Worm (Caenorhabditis elegans) whole organism, late embryonic: ENCODE measurements around the gene T15B7.14.
A peak's percentile ranks its signal among the peaks of the same experiment; 100 is the strongest.

Experiments used
- C38D4.7 ChIP-seq: fragments of 200-800 bp; sonication (Bioruptor generic); optimal IDR thresholded peaks from 2 replicates; lab custom pipeline; 2018; ENCODE audit warnings: mild to moderate bottlenecking, missing genetic modification characterization, moderate library complexity, missing compliant biosample characterization
- F13H6.1 ChIP-seq: sonication (generic microtip); optimal IDR thresholded peaks from 2 replicates; lab custom pipeline; 2016; ENCODE audit warnings: missing genetic modification characterization, missing compliant biosample characterization
- K02D7.2 ChIP-seq: sonication (generic microtip); optimal IDR thresholded peaks from 2 replicates; lab custom pipeline; 2017; ENCODE audit warnings: mild to moderate bottlenecking, missing genetic modification characterization, missing compliant biosample characterization
- K09A11.1 ChIP-seq: sonication (generic microtip); optimal IDR thresholded peaks from 2 replicates; lab custom pipeline; 2017; ENCODE audit warnings: antibody characterized with exemption, mild to moderate bottlenecking, missing genetic modification characterization, missing compliant biosample characterization; ENCODE audit not compliant: insufficient read depth
- T23F11.4 ChIP-seq: fragments of 200-800 bp; sonication (Bioruptor generic); optimal IDR thresholded peaks from 2 replicates; lab custom pipeline; 2018; ENCODE audit warnings: mild to moderate bottlenecking, missing genetic modification characterization, missing compliant biosample characterization
- ceh-19 ChIP-seq: fragments of 200-800 bp; sonication (Bioruptor generic); optimal IDR thresholded peaks from 2 replicates; lab custom pipeline; 2018; ENCODE audit warnings: mild to moderate bottlenecking, missing genetic modification characterization, missing compliant biosample characterization
- ceh-2 ChIP-seq: sonication (generic microtip); optimal IDR thresholded peaks from 2 replicates; lab custom pipeline; 2016; ENCODE audit warnings: missing genotype, missing genetic modification characterization, missing compliant biosample characterization
- ceh-24 ChIP-seq: sonication (generic microtip); optimal IDR thresholded peaks from 2 replicates; lab custom pipeline; 2016; ENCODE audit warnings: mild to moderate bottlenecking, missing genetic modification characterization, missing compliant biosample characterization
- ceh-45 ChIP-seq: fragments of 200-800 bp; sonication (Bioruptor generic); IDR thresholded peaks from 2 replicates; pipeline ENCODE4 v1.3.6; 2022; ENCODE audit warnings: missing genetic modification reagents, missing genetic modification characterization, missing compliant biosample characterization
- ceh-48 ChIP-seq: sonication (generic microtip); optimal IDR thresholded peaks from 2 replicates; lab custom pipeline; 2016; ENCODE audit warnings: missing genetic modification characterization, inconsistent platforms, missing compliant biosample characterization
- che-1 ChIP-seq: sonication (generic microtip); optimal IDR thresholded peaks from 2 replicates; lab custom pipeline; 2016; ENCODE audit warnings: mild to moderate bottlenecking, missing genetic modification characterization, missing compliant biosample characterization
- dmd-4 ChIP-seq: sonication (generic microtip); optimal IDR thresholded peaks from 2 replicates; lab custom pipeline; 2016; ENCODE audit warnings: borderline replicate concordance, missing genetic modification characterization, missing compliant biosample characterization
- elt-2 ChIP-seq: sonication (generic microtip); optimal IDR thresholded peaks from 2 replicates; lab custom pipeline; 2016; ENCODE audit warnings: missing genetic modification reagents, missing genetic modification characterization, missing compliant biosample characterization
- elt-4 ChIP-seq: sonication (generic microtip); optimal IDR thresholded peaks from 2 replicates; lab custom pipeline; 2016; ENCODE audit warnings: missing genetic modification characterization, missing compliant biosample characterization
- ets-4 ChIP-seq: sonication (generic microtip); optimal IDR thresholded peaks from 2 replicates; lab custom pipeline; 2016; ENCODE audit warnings: missing genetic modification characterization, missing compliant biosample characterization
- fax-1 ChIP-seq: sonication (generic microtip); optimal IDR thresholded peaks from 2 replicates; lab custom pipeline; 2016; ENCODE audit warnings: missing genotype, missing genetic modification characterization, missing compliant biosample characterization
- nhr-232 ChIP-seq: sonication (generic microtip); optimal IDR thresholded peaks from 2 replicates; lab custom pipeline; 2016; ENCODE audit warnings: missing genetic modification characterization, missing compliant biosample characterization
- npax-4 ChIP-seq: sonication (generic microtip); optimal IDR thresholded peaks from 2 replicates; lab custom pipeline; 2016; ENCODE audit warnings: missing genetic modification characterization, missing compliant biosample characterization
- odd-2 ChIP-seq: sonication (generic microtip); optimal IDR thresholded peaks from 2 replicates; lab custom pipeline; 2017; ENCODE audit warnings: antibody characterized with exemption, mild to moderate bottlenecking, missing genetic modification characterization, missing compliant biosample characterization
- pag-3 ChIP-seq: sonication (generic microtip); optimal IDR thresholded peaks from 2 replicates; lab custom pipeline; 2016; ENCODE audit warnings: missing compliant biosample characterization, missing genetic modification characterization, borderline replicate concordance
- pax-1 ChIP-seq: fragments of 150-350 bp; optimal IDR thresholded peaks from 2 replicates; lab custom pipeline; 2014; ENCODE audit warnings: missing biosample characterization, missing genetic modification characterization
- pqm-1 ChIP-seq: sonication (generic microtip); optimal IDR thresholded peaks from 2 replicates; lab custom pipeline; 2016; ENCODE audit warnings: missing genetic modification characterization, missing compliant biosample characterization
- pros-1 ChIP-seq: fragments of 150-350 bp; optimal IDR thresholded peaks from 2 replicates; lab custom pipeline; 2014; ENCODE audit warnings: missing biosample characterization, missing genetic modification reagents, missing genetic modification characterization
- sdc-2 ChIP-seq: sonication (generic microtip); optimal IDR thresholded peaks from 2 replicates; lab custom pipeline; 2016; ENCODE audit warnings: missing genotype, missing genetic modification characterization, missing compliant biosample characterization
- sox-4 ChIP-seq: sonication (generic microtip); optimal IDR thresholded peaks from 2 replicates; lab custom pipeline; 2017; ENCODE audit warnings: mild to moderate bottlenecking, missing genetic modification characterization, inconsistent platforms, missing compliant biosample characterization
- tbx-7 ChIP-seq: sonication (generic microtip); optimal IDR thresholded peaks from 2 replicates; lab custom pipeline; 2016; ENCODE audit warnings: missing genotype, missing genetic modification characterization, missing compliant biosample characterization
- ttx-3 ChIP-seq: sonication (generic microtip); optimal IDR thresholded peaks from 2 replicates; lab custom pipeline; 2016; ENCODE audit warnings: missing genetic modification reagents, missing genetic modification characterization, missing compliant biosample characterization
- unc-42 ChIP-seq: sonication (generic microtip); optimal IDR thresholded peaks from 2 replicates; lab custom pipeline; 2016; ENCODE audit warnings: missing genotype, missing genetic modification characterization, missing compliant biosample characterization

The T15B7.14 gene

DNA sequence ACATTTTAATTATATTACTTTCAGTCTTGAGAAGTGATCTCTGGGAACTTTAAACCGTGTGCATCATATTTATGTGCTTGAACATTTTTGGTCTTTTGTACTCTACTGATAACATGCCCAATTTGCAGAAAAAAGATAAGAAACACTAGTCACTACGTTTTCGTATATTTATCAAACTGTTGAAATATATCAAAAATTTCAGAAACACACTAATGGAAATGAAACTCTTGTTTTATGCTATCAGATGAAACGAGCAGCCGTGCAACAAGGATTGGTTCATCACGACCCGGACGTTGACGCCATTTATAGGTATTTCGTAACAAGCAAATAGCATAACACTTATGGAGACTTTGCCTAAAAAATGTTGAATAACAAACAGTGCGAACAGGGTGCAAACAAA is 11.7 kb downstream of the T15B7.14 start:
- no peak for TF ChIP-seq ets-4 (tag; lab: Kevin White, UChicago)
- peak; percentile 85 for TF ChIP-seq elt-2 (tag; lab: Kevin White, UChicago)

DNA sequence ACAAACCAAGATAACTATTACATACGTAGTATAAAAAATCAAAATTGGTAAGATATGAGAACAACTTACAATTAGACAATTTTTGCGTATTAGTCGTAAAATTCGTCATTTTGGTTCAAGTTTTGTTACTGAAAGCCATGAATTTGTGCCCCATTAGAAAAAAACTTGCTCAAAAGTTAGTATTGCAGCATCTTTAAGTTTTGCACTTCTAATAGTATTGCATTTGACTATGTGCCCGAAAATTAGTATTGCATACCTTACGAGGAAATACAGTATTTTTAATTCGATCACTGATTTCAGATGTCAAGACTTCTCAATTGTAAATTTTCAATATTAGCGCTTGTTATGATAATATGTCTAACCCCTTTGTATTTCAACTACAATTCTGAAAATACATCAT is 13.6 kb downstream of the T15B7.14 start, which contains the start of gene T15B7.8:
T15B7.8 (plus strand) TSS at position 301 of the 400 bp plus-strand sequence.
- TF ChIP-seq C38D4.7, result no peak

DNA sequence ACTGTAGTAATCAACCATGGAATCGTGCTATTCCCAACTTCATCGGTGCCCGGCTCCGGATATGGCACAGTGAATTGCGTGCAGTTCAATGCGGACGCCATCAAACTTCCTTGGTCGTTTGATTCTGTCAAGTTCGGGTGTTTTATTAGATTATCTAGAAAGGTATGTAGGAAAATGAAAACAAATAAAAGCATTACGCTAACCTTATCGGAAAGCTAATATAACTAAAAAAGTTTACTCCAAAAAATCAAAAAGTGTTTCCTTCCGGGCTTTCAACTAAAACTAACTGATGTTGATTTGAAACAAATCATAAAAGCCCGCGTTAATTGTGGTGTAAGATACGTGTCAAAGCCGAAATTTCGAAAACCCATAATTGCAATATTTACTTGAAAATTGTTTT is 15.3 kb downstream of the T15B7.14 start, which contains the start of gene dmsr-13:
dmsr-13 (minus strand) TSS at position 101 of the 400 bp plus-strand sequence.
- TF ChIP-seq sox-4 (tag; lab: Kevin White, UChicago) (no peak), ttx-3 (tag; lab: Kevin White, UChicago) (no peak), K09A11.1 (no peak), fax-1 (tag; lab: Kevin White, UChicago) (no peak), pqm-1 (no peak), elt-4 (no peak), odd-2 (no peak), nhr-232 (tag; lab: Kevin White, UChicago) (no peak), ceh-48 (tag; lab: Kevin White, UChicago) (no peak), unc-42 (tag; lab: Kevin White, UChicago) (no peak), ceh-2 (tag; lab: Kevin White, UChicago) (no peak)
- TF ChIP-seq, all 69 proteins: peak for 0

DNA sequence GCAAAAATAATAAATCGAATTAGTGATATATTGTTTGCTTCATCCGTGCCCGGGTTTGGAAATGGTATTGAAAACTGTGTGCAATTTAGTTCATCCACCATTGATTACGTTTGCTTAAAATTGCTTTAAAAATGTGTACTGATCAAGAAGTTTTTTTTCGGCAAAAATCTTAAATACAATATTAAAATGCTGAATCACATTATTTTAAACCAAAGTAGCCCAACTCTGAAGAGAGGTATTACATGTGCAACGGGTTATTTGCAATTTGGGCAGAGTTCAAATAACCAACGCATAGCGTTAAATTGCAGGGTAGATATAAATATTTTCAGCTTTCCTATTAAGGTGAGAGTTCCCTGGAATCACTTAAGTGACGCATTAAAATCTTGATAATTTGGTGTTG is 18.0 kb downstream of the T15B7.14 start, which contains the start of gene dmsr-14:
dmsr-14 (minus strand) TSS at position 101 of the 400 bp plus-strand sequence.
- no peak for TF ChIP-seq sdc-2 (tag; lab: Kevin White, UChicago)
- no peak for TF ChIP-seq che-1 (tag; lab: Kevin White, UChicago)
- TF ChIP-seq K09A11.1, result no peak
- TF ChIP-seq F13H6.1 (tag; lab: Kevin White, UChicago), result no peak
- TF ChIP-seq T23F11.4, result no peak
- TF ChIP-seq ceh-45 (GFP tag; lab: Robert Waterston, UW), result no peak
- TF ChIP-seq elt-2 (tag; lab: Kevin White, UChicago), result no peak
- TF ChIP-seq, all 69 proteins: peak for 0

DNA sequence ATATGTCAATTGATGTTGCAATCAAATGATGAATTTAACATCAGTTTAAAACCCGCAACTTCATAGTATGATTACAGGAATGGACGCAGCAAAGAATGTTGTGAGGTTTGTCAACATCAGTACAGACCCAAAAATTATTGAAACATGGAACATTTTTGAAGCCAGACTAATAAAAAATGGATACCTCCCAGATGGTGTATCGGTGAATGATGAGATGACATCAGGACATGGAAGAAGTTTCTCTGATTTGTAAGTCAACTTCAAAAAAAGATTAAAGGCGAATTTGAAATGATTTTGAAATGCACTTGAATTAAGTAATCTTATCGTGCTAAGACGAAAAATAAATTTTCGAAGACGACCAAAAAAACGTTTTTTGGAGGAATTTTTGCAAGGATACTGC is 21.3 kb downstream of the T15B7.14 start:
- TF ChIP-seq tbx-7 (tag; lab: Kevin White, UChicago) (no peak), K02D7.2 (tag; lab: Kevin White, UChicago) (no peak), elt-4 (no peak), unc-42 (tag; lab: Kevin White, UChicago) (no peak), pag-3 (tag; lab: Kevin White, UChicago) (no peak), ceh-19 (GFP tag; lab: Kevin White, UChicago) (no peak), dmd-4 (tag; lab: Kevin White, UChicago) (no peak)

DNA sequence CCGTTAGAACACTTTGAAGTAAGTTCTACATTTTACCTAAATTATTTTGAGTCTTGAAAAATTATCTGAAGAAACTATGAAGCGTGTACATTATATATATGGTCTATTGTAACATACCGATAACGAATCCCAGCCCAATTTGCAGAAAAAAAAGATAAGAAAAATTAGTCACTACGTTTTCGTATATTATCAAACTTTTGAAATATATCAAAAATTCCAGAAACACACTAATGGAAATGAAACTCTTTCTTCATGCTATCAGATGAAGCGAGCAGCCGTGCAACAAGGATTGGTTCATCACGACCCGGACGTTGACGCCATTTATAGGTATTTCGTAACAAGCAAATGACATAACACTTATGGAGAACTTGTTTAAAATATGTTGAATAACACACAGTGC is 23.3 kb downstream of the T15B7.14 start:
- no peak for TF ChIP-seq pax-1 (tag; lab: Kevin White, UChicago)
- peak; percentile 53 for TF ChIP-seq elt-2 (tag; lab: Kevin White, UChicago)
- TF ChIP-seq pros-1 (tag; lab: Kevin White, UChicago), result no peak
- TF ChIP-seq K09A11.1, result no peak
- TF ChIP-seq odd-2, result no peak
- TF ChIP-seq ceh-24, result no peak
- TF ChIP-seq npax-4 (tag; lab: Kevin White, UChicago), result no peak

DNA sequence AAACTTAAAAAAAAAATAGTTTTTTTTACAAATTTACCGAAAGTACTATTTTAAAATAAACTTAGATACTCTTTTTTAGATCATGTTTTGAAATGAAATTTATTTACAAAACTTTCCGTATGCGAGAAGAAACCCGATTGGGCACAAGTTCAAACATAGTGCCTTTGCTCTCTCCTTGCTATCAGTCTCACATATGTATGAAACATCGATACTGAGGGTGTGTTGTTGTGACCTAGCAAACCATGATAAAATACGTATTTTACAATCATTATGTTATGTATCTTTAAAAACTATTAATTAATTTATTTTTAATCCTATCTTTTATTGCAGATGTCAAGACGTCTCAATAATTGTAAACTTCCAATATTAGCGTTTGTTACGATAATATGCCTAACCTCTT is 25.1 kb downstream of the T15B7.14 start:
- TF ChIP-seq ttx-3 (tag; lab: Kevin White, UChicago), result no peak
- peak; percentile 17 for TF ChIP-seq elt-2 (tag; lab: Kevin White, UChicago)
